Worm (Caenorhabditis elegans): ENCODE data around the gene nhr-17.

ce11 chrX:12691306-12691705, 23.7 kb upstream of the nhr-17 start, which contains the start of gene ugt-50:
- TF ChIP-seq dpl-1 (GFP tag; optimal IDR thresholded peaks at IDR 0.05): no peak
- no peak for TF ChIP-seq ama-1 (optimal IDR thresholded peaks at IDR 0.05)
- TF ChIP-seq ama-1 (GFP tag; optimal IDR thresholded peaks at IDR 0.05): no peak

Measured in whole organism, young adult.